Worm (Caenorhabditis elegans): Measurements from ENCODE around the gene cst-2.

cst-2 gene

ce11 chrX:4367414-4367813 is 31.6 kb upstream of the cst-2 start, which contains the start of gene R160.10:
Gene R160.10, minus strand, starts transcription at chrX:4367514.
- TF ChIP-seq blmp-1 (tag; optimal IDR thresholded peaks at IDR 0.05) (no peak), isw-1 (GFP tag; IDR thresholded peaks at IDR 0.05) (no peak), ceh-82 (tag; optimal IDR thresholded peaks at IDR 0.05) (no peak), xbp-1 (tag; optimal IDR thresholded peaks at IDR 0.05) (no peak), nhr-90 (tag; optimal IDR thresholded peaks at IDR 0.05; ENCODE audit: poor library complexity) (no peak), fkh-4 (tag; optimal IDR thresholded peaks at IDR 0.05; ENCODE audit: borderline replicate concordance) (no peak), ces-1 (GFP tag; optimal IDR thresholded peaks at IDR 0.05) (no peak), pax-3 (tag; optimal IDR thresholded peaks at IDR 0.05) (no peak), dpl-1 (GFP tag; optimal IDR thresholded peaks at IDR 0.05) (no peak), lin-15B (tag; optimal IDR thresholded peaks at IDR 0.05) (no peak), nhr-77 (tag; optimal IDR thresholded peaks at IDR 0.05) (no peak), nhr-19 (GFP tag; conservative IDR thresholded peaks at IDR 0.05) (no peak), mdl-1 (tag; optimal IDR thresholded peaks at IDR 0.05) (no peak)

- TF ChIP-seq lin-15B (tag; optimal IDR thresholded peaks at IDR 0.05) (no peak), nhr-85 (tag) (no peak), vab-15 (tag; optimal IDR thresholded peaks at IDR 0.05) (no peak), jun-1 (tag; optimal IDR thresholded peaks at IDR 0.05) (no peak), zag-1 (tag; optimal IDR thresholded peaks at IDR 0.05) (no peak), nhr-237 (tag; optimal IDR thresholded peaks at IDR 0.05) (no peak)
These were observed 30.4 kb upstream of the cst-2 start, which contains the start of gene R160.3 for ce11 chrX:4366231-4366630. Gene R160.3, minus strand, starts transcription at chrX:4366331.

- no peak for TF ChIP-seq snu-23 (GFP tag; optimal IDR thresholded peaks at IDR 0.05)
These were observed 29.0 kb upstream of the cst-2 start, which contains the start of gene F14H12.8 for ce11 chrX:4364877-4365276. Gene F14H12.8, minus strand, starts transcription at chrX:4364977.

ce11 chrX:4363200-4363599 is 27.4 kb upstream of the cst-2 start, which contains the start of gene F14H12.17:
Gene F14H12.17, minus strand, starts transcription at chrX:4363300.
- TF ChIP-seq ztf-4 (tag; optimal IDR thresholded peaks at IDR 0.05) (no peak), isw-1 (GFP tag; IDR thresholded peaks at IDR 0.05) (no peak), lsy-2 (tag; optimal IDR thresholded peaks at IDR 0.05) (no peak), nhr-85 (tag) (no peak), egl-27 (tag; optimal IDR thresholded peaks at IDR 0.05) (no peak), unc-98 (GFP tag; IDR thresholded peaks at IDR 0.05) (no peak), ceh-88 (GFP tag; IDR thresholded peaks at IDR 0.05) (no peak), lin-14 (GFP tag; optimal IDR thresholded peaks at IDR 0.05) (no peak), ceh-63 (GFP tag; optimal IDR thresholded peaks at IDR 0.05) (no peak), lir-3 (tag; optimal IDR thresholded peaks at IDR 0.05; ENCODE audit: poor library complexity) (no peak), C04F5.9 (tag; optimal IDR thresholded peaks at IDR 0.05) (no peak), swsn-7 (tag; optimal IDR thresholded peaks at IDR 0.05) (no peak), pqm-1 (tag; optimal IDR thresholded peaks at IDR 0.05) (no peak), mdl-1 (tag; optimal IDR thresholded peaks at IDR 0.05) (no peak), unc-62 (GFP tag; optimal IDR thresholded peaks at IDR 0.05) (no peak), hlh-17 (GFP tag; optimal IDR thresholded peaks at IDR 0.05; ENCODE audit: borderline replicate concordance) (no peak), dpl-1 (GFP tag; optimal IDR thresholded peaks at IDR 0.05) (no peak), pag-3 (tag; optimal IDR thresholded peaks at IDR 0.05; ENCODE audit: borderline replicate concordance, insufficient read depth) (no peak)

- TF ChIP-seq vab-15 (tag; optimal IDR thresholded peaks at IDR 0.05) (no peak), nhr-12 (tag; optimal IDR thresholded peaks at IDR 0.05) (no peak), unc-62 (GFP tag; optimal IDR thresholded peaks at IDR 0.05) (no peak), mab-9 (GFP tag; IDR thresholded peaks at IDR 0.05) (no peak), blmp-1 (tag; optimal IDR thresholded peaks at IDR 0.05) (no peak), nhr-90 (tag; optimal IDR thresholded peaks at IDR 0.05; ENCODE audit: poor library complexity) (no peak), ceh-82 (tag; optimal IDR thresholded peaks at IDR 0.05) (no peak), nhr-47 (tag; optimal IDR thresholded peaks at IDR 0.05) (no peak), fkh-10 (GFP tag; optimal IDR thresholded peaks at IDR 0.05) (no peak), nhr-11 (tag; optimal IDR thresholded peaks at IDR 0.05) (no peak)
These were observed 26.7 kb upstream of the cst-2 start, which contains the start of gene F14H12.7 for ce11 chrX:4362522-4362921. Gene F14H12.7, minus strand, starts transcription at chrX:4362622.

Data from whole organism, L1 larva.